Worm (Caenorhabditis elegans) whole organism, young adult: Measurements from ENCODE around the gene cyy-1.

Experiments used
- B0019.2 ChIP-seq: fragments of 200-800 bp; sonication (Bioruptor generic); conservative IDR thresholded peaks from 2 replicates; pipeline ENCODE4 v1.3.6; 2022; ENCODE audit warnings: missing genetic modification reagents, missing genetic modification characterization, missing compliant biosample characterization
- B0336.3 ChIP-seq: fragments of 200-800 bp; sonication (Bioruptor generic); IDR thresholded peaks from 2 replicates; pipeline ENCODE4 v1.3.6; 2022; ENCODE audit warnings: missing genetic modification characterization, missing compliant biosample characterization
- C17E4.6 ChIP-seq: fragments of 200-800 bp; sonication (Bioruptor generic); IDR thresholded peaks from 2 replicates; pipeline ENCODE4 v1.3.6; 2022; ENCODE audit warnings: missing genetic modification reagents, missing genetic modification characterization, missing compliant biosample characterization
- F37B4.10 ChIP-seq: fragments of 200-800 bp; sonication (Bioruptor generic); IDR thresholded peaks from 2 replicates; pipeline ENCODE4 v1.3.6; 2022; ENCODE audit warnings: missing genetic modification characterization, missing compliant biosample characterization
- Y53F4B.3 ChIP-seq: fragments of 200-800 bp; sonication (Bioruptor generic); IDR thresholded peaks from 2 replicates; pipeline ENCODE4 v1.3.6; 2022; ENCODE audit warnings: missing genetic modification reagents, missing genetic modification characterization, missing compliant biosample characterization
- Y53G8AR.9 ChIP-seq: fragments of 200-800 bp; sonication (Bioruptor generic); conservative IDR thresholded peaks from 2 replicates; pipeline ENCODE4 v1.3.6; 2022; ENCODE audit warnings: missing genetic modification reagents, missing genetic modification characterization, missing compliant biosample characterization
- Y79H2A.3 ChIP-seq: fragments of 200-800 bp; sonication (Bioruptor generic); conservative IDR thresholded peaks from 2 replicates; pipeline ENCODE4 v1.3.6; 2022; ENCODE audit warnings: missing genetic modification reagents, missing genetic modification characterization, missing compliant biosample characterization
- ZK185.1 ChIP-seq: sonication (generic microtip); optimal IDR thresholded peaks from 2 replicates; lab custom pipeline; 2016; ENCODE audit warnings: mild to moderate bottlenecking, missing genetic modification characterization, missing compliant biosample characterization; ENCODE audit not compliant: poor library complexity, severe bottlenecking
- ama-1 ChIP-seq, 3 experiments: fragments of 150-350 bp in 1 of 3; sonication (generic microtip) in 2 of 3; optimal IDR thresholded peaks; 2 replicates each; lab custom pipeline; 2014 to 2018; ENCODE audit warnings: missing biosample characterization in 2 of 3, missing genetic modification characterization in 2 of 3, missing genetic modification reagents in 2 of 3
- attf-3 ChIP-seq: fragments of 200-800 bp; sonication (Bioruptor generic); conservative IDR thresholded peaks from 2 replicates; pipeline ENCODE4 v1.3.6; 2022; ENCODE audit warnings: missing genetic modification reagents, missing genetic modification characterization, missing compliant biosample characterization
- attf-5 ChIP-seq: fragments of 200-800 bp; sonication (Bioruptor generic); optimal IDR thresholded peaks from 2 replicates; lab custom pipeline; 2018; ENCODE audit warnings: mild to moderate bottlenecking, missing genetic modification characterization, missing compliant biosample characterization
- attf-6 ChIP-seq: fragments of 200-800 bp; sonication (Bioruptor generic); IDR thresholded peaks from 2 replicates; pipeline ENCODE4 v1.3.6; 2022; ENCODE audit warnings: missing genetic modification reagents, missing genetic modification characterization, missing compliant biosample characterization
- cebp-2 ChIP-seq: fragments of 200-800 bp; sonication (Bioruptor generic); IDR thresholded peaks from 2 replicates; pipeline ENCODE4 v1.3.6; 2022; ENCODE audit warnings: missing genetic modification characterization, missing compliant biosample characterization
- ceh-100 ChIP-seq: fragments of 200-800 bp; sonication (Bioruptor generic); IDR thresholded peaks from 2 replicates; pipeline ENCODE4 v1.3.6; 2022; ENCODE audit warnings: missing genetic modification reagents, missing genetic modification characterization, missing compliant biosample characterization
- ceh-58 ChIP-seq: fragments of 200-800 bp; sonication (Bioruptor generic); IDR thresholded peaks from 2 replicates; pipeline ENCODE4 v1.3.6; 2022; ENCODE audit warnings: missing genetic modification characterization, missing compliant biosample characterization
- dpff-1 ChIP-seq: sonication (generic microtip); optimal IDR thresholded peaks from 2 replicates; lab custom pipeline; 2017; ENCODE audit warnings: mild to moderate bottlenecking, missing genetic modification characterization, missing compliant biosample characterization
- ets-4 ChIP-seq: fragments of 200-800 bp; sonication (Bioruptor generic); optimal IDR thresholded peaks from 2 replicates; lab custom pipeline; 2018; ENCODE audit warnings: mild to moderate bottlenecking, missing genetic modification characterization, missing compliant biosample characterization
- gei-17 ChIP-seq: fragments of 200-800 bp; sonication (Bioruptor generic); optimal IDR thresholded peaks from 2 replicates; lab custom pipeline; 2018; ENCODE audit warnings: mild to moderate bottlenecking, missing genetic modification characterization, missing compliant biosample characterization
- hmg-1.2 ChIP-seq: fragments of 200-800 bp; sonication (Bioruptor generic); IDR thresholded peaks from 2 replicates; pipeline ENCODE4 v1.3.6; 2022; ENCODE audit warnings: missing genetic modification reagents, missing genetic modification characterization, missing compliant biosample characterization
- hsf-1 ChIP-seq: fragments of 200-800 bp; sonication (Bioruptor generic); IDR thresholded peaks from 2 replicates; pipeline ENCODE4 v1.3.6; 2022; ENCODE audit warnings: missing genetic modification reagents, missing genetic modification characterization, missing compliant biosample characterization
- let-607 ChIP-seq, 2 experiments: fragments of 200-800 bp in 1 of 2; sonication (Bioruptor generic) in 1 of 2; sonication (generic microtip) in 1 of 2; optimal IDR thresholded peaks; 2 replicates each; lab custom pipeline; 2016 to 2018; ENCODE audit warnings: mild to moderate bottlenecking in 2 of 2, missing compliant biosample characterization in 2 of 2, missing genetic modification characterization in 2 of 2, moderate library complexity in 2 of 2, missing genotype in 1 of 2
- lin-26 ChIP-seq: fragments of 200-800 bp; sonication (Bioruptor generic); IDR thresholded peaks from 2 replicates; pipeline ENCODE4 v1.3.6; 2022; ENCODE audit warnings: missing genetic modification reagents, missing genetic modification characterization, missing compliant biosample characterization
- lin-40 ChIP-seq: sonication (generic microtip); optimal IDR thresholded peaks from 2 replicates; lab custom pipeline; 2016; ENCODE audit warnings: missing genetic modification characterization, mild to moderate bottlenecking, missing compliant biosample characterization, missing genotype, missing genetic modification reagents
- lir-1 ChIP-seq: fragments of 200-800 bp; sonication (Bioruptor generic); conservative IDR thresholded peaks from 2 replicates; pipeline ENCODE4 v1.3.6; 2022; ENCODE audit warnings: missing genetic modification reagents, missing genetic modification characterization, missing compliant biosample characterization
- madf-6 ChIP-seq: fragments of 200-800 bp; sonication (Bioruptor generic); IDR thresholded peaks from 2 replicates; pipeline ENCODE4 v1.3.6; 2022; ENCODE audit warnings: missing genetic modification reagents, missing genetic modification characterization, missing compliant biosample characterization
- mel-28 ChIP-seq: sonication (generic microtip); optimal IDR thresholded peaks from 2 replicates; lab custom pipeline; 2016; ENCODE audit warnings: borderline replicate concordance, mild to moderate bottlenecking, missing genetic modification characterization, missing compliant biosample characterization
- nfya-1 ChIP-seq: sonication (generic microtip); optimal IDR thresholded peaks from 2 replicates; lab custom pipeline; 2017; ENCODE audit warnings: antibody characterized with exemption, missing compliant biosample characterization, missing genetic modification characterization, borderline replicate concordance; ENCODE audit not compliant: insufficient read depth
- nhr-179 ChIP-seq: sonication (generic microtip); optimal IDR thresholded peaks from 2 replicates; lab custom pipeline; 2016; ENCODE audit warnings: mild to moderate bottlenecking, missing genetic modification characterization, missing compliant biosample characterization
- snpc-4 ChIP-seq, 5 experiments: fragments of 150-350 bp in 1 of 5; sonication (generic microtip) in 4 of 5; optimal IDR thresholded peaks; 2 replicates each; lab custom pipeline; 2014 to 2018; ENCODE audit warnings: missing genetic modification characterization in 5 of 5, missing biosample characterization in 3 of 5, antibody characterized with exemption in 2 of 5, mild to moderate bottlenecking in 2 of 5, missing compliant biosample characterization in 2 of 5, missing genotype in 2 of 5, moderate library complexity in 2 of 5, missing genetic modification reagents in 1 of 5
- tlf-1 ChIP-seq: fragments of 200-800 bp; sonication (Bioruptor generic); optimal IDR thresholded peaks from 2 replicates; lab custom pipeline; 2018; ENCODE audit warnings: mild to moderate bottlenecking, missing genetic modification characterization, missing compliant biosample characterization
- unc-130 ChIP-seq: sonication (generic microtip); optimal IDR thresholded peaks from 2 replicates; lab custom pipeline; 2016; ENCODE audit warnings: missing genetic modification reagents, missing genetic modification characterization, missing compliant biosample characterization
- ztf-25 ChIP-seq: fragments of 200-800 bp; sonication (Bioruptor generic); IDR thresholded peaks from 2 replicates; pipeline ENCODE4 v1.3.6; 2022; ENCODE audit warnings: missing genetic modification reagents, missing genetic modification characterization, missing compliant biosample characterization
- ztf-28 ChIP-seq: fragments of 200-800 bp; sonication (Bioruptor generic); IDR thresholded peaks from 2 replicates; pipeline ENCODE4 v1.3.6; 2022; ENCODE audit warnings: missing genetic modification reagents, missing genetic modification characterization, missing compliant biosample characterization

cyy-1 gene

ce11 chrIII:8371595-8372305 lies 33.9 kb upstream of the cyy-1 start, which contains the start of gene lmbr-1:
TSS of gene lmbr-1 (plus strand) at chrIII:8372255.
- TF ChIP-seq tlf-1 (GFP tag; lab: Kevin White, UChicago) (no peak), ceh-58 (GFP tag; lab: Robert Waterston, UW) (no peak), lir-1 (GFP tag; lab: Robert Waterston, UW) (no peak), ets-4 (GFP tag; lab: Kevin White, UChicago) (no peak), ztf-28 (GFP tag; lab: Robert Waterston, UW) (no peak)
- TF ChIP-seq, all 124 proteins: peak for 0

- TF ChIP-seq nfya-1 (tag; lab: Kevin White, UChicago) (no peak), ama-1 (optimal IDR thresholded peaks at IDR 0.05; lab: Kevin White, UChicago) (no peak), ama-1 (GFP tag; optimal IDR thresholded peaks at IDR 0.05; lab: Kevin White, UChicago) (peak in 1 of 2 experiments; percentile 38), hmg-1.2 (GFP tag; lab: Robert Waterston, UW) (peak; percentile 16; the same call in 1 of the 2 replicates), ztf-25 (no peak), F37B4.10 (GFP tag; lab: Robert Waterston, UW) (no peak), mel-28 (tag; lab: Kevin White, UChicago) (no peak)
Measured at ce11 chrIII:8375000-8375399, 30.7 kb upstream of the cyy-1 start, which contains the start of gene met-2. TSS of gene met-2 (plus strand) at chrIII:8375300.

ce11 chrIII:8380645-8381044 lies 25.0 kb upstream of the cyy-1 start, which contains the start of gene R05D3.12:
TSS of gene R05D3.12 (plus strand) at chrIII:8380945.
- TF ChIP-seq unc-130 (GFP tag; lab: Kevin White, UChicago) (no peak), madf-6 (peak; percentile 27; the same call in 1 of the 2 replicates), Y53G8AR.9 (GFP tag; lab: Robert Waterston, UW) (0 out of 2 replicates have a peak, but pooled peaks have one; percentile 16), hsf-1 (GFP tag; lab: Robert Waterston, UW) (no peak), cebp-2 (GFP tag; lab: Robert Waterston, UW) (no peak)

ce11 chrIII:8389539-8389938 lies 16.1 kb upstream of the cyy-1 start, which contains the start of gene ZK353.4:
TSS of gene ZK353.4 (minus strand) at chrIII:8389639.
- TF ChIP-seq nhr-179 (no peak), lin-40 (no peak), mel-28 (tag; lab: Kevin White, UChicago) (no peak), let-607 (tag; optimal IDR thresholded peaks at IDR 0.05; lab: Kevin White, UChicago) (no peak), attf-6 (GFP tag; lab: Robert Waterston, UW) (no peak), attf-5 (no peak), C17E4.6 (GFP tag; lab: Robert Waterston, UW) (no peak), ZK185.1 (no peak), lin-26 (GFP tag; lab: Robert Waterston, UW) (no peak), Y79H2A.3 (GFP tag; lab: Robert Waterston, UW) (no peak), hsf-1 (GFP tag; lab: Robert Waterston, UW) (no peak), B0336.3 (GFP tag; lab: Robert Waterston, UW) (no peak), snpc-4 (GFP tag; optimal IDR thresholded peaks at IDR 0.05; lab: Kevin White, UChicago) (no peak), snpc-4 (tag; optimal IDR thresholded peaks at IDR 0.05; lab: Kevin White, UChicago) (no peak), attf-3 (GFP tag; lab: Robert Waterston, UW) (no peak), dpff-1 (tag; lab: Kevin White, UChicago) (no peak), B0019.2 (GFP tag; lab: Robert Waterston, UW) (no peak), gei-17 (GFP tag; lab: Kevin White, UChicago) (no peak), ceh-100 (GFP tag; lab: Robert Waterston, UW) (no peak), Y53F4B.3 (GFP tag; lab: Robert Waterston, UW) (no peak)
